Worm (Caenorhabditis elegans) whole organism, late embryonic: Measurements from ENCODE around the gene Y38H6C.16.

Experiments used
- C38D4.7 ChIP-seq: fragments of 200-800 bp; sonication (Bioruptor generic); optimal IDR thresholded peaks from 2 replicates; lab custom pipeline; 2018; ENCODE audit warnings: mild to moderate bottlenecking, missing genetic modification characterization, moderate library complexity, missing compliant biosample characterization
- ama-1 ChIP-seq: fragments of 150-350 bp; optimal IDR thresholded peaks from 2 replicates; lab custom pipeline; 2014
- ceh-14 ChIP-seq: sonication (generic microtip); optimal IDR thresholded peaks from 2 replicates; lab custom pipeline; 2016; ENCODE audit warnings: missing genotype, missing genetic modification characterization, missing compliant biosample characterization
- ceh-24 ChIP-seq: sonication (generic microtip); optimal IDR thresholded peaks from 2 replicates; lab custom pipeline; 2016; ENCODE audit warnings: mild to moderate bottlenecking, missing genetic modification characterization, missing compliant biosample characterization
- ceh-34 ChIP-seq: sonication (generic microtip); optimal IDR thresholded peaks from 2 replicates; lab custom pipeline; 2016; ENCODE audit warnings: mild to moderate bottlenecking, missing genetic modification characterization, missing compliant biosample characterization
- ceh-48 ChIP-seq: sonication (generic microtip); optimal IDR thresholded peaks from 2 replicates; lab custom pipeline; 2016; ENCODE audit warnings: missing genetic modification characterization, inconsistent platforms, missing compliant biosample characterization
- che-1 ChIP-seq: sonication (generic microtip); optimal IDR thresholded peaks from 2 replicates; lab custom pipeline; 2016; ENCODE audit warnings: mild to moderate bottlenecking, missing genetic modification characterization, missing compliant biosample characterization
- elt-2 ChIP-seq: sonication (generic microtip); optimal IDR thresholded peaks from 2 replicates; lab custom pipeline; 2016; ENCODE audit warnings: missing genetic modification reagents, missing genetic modification characterization, missing compliant biosample characterization
- fax-1 ChIP-seq: sonication (generic microtip); optimal IDR thresholded peaks from 2 replicates; lab custom pipeline; 2016; ENCODE audit warnings: missing genotype, missing genetic modification characterization, missing compliant biosample characterization
- fkh-10 ChIP-seq: fragments of 150-350 bp; optimal IDR thresholded peaks from 2 replicates; lab custom pipeline; 2014; ENCODE audit warnings: missing biosample characterization, missing genetic modification reagents, missing genetic modification characterization
- lim-6 ChIP-seq: sonication (generic microtip); optimal IDR thresholded peaks from 2 replicates; lab custom pipeline; 2016; ENCODE audit warnings: missing genetic modification characterization, missing compliant biosample characterization
- tbx-2 ChIP-seq: sonication (generic microtip); optimal IDR thresholded peaks from 2 replicates; lab custom pipeline; 2016; ENCODE audit warnings: missing genetic modification characterization, missing compliant biosample characterization
- ttx-3 ChIP-seq: sonication (generic microtip); optimal IDR thresholded peaks from 2 replicates; lab custom pipeline; 2016; ENCODE audit warnings: missing genetic modification reagents, missing genetic modification characterization, missing compliant biosample characterization
- unc-55 ChIP-seq: sonication (generic microtip); optimal IDR thresholded peaks from 2 replicates; lab custom pipeline; 2017; ENCODE audit warnings: missing biosample characterization, missing genetic modification reagents, missing genetic modification characterization

DNA sequence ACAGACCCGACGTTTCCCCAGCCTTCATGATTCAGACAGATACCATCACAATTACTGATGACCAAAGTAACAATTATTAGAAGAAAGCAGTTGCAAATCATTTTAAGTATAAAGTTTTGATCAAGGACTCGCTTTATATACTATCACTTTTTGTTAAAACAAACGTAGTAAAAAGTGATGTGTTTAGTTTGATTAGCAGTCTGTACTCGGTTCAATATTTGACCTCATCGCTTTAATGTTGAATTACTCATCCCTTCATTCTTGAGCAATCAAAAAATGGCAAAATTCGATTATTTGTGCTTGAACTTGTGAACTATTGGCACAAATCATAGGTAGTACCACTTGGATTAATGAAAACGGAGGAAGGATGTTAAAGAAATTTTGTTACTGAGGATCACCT is 19.1 kb upstream of the Y38H6C.16 start, which contains the start of gene abf-4:
- TF ChIP-seq tbx-2 = no peak
- no peak for TF ChIP-seq ceh-14 (tag; lab: Kevin White, UChicago)
- no peak for TF ChIP-seq elt-2 (tag; lab: Kevin White, UChicago)
- no peak for TF ChIP-seq fax-1
- no peak for TF ChIP-seq ceh-24 (tag; lab: Kevin White, UChicago)
- TF ChIP-seq ceh-34 (tag; lab: Kevin White, UChicago) = no peak
- no peak for TF ChIP-seq ama-1 (lab: Kevin White, UChicago)
- TF ChIP-seq C38D4.7 (GFP tag; lab: Kevin White, UChicago) = no peak
- TF ChIP-seq fkh-10 = no peak
- no peak for TF ChIP-seq lim-6 (tag; lab: Kevin White, UChicago)
- no peak for TF ChIP-seq unc-55
- TF ChIP-seq ttx-3 = no peak
- TF ChIP-seq ceh-48 (tag; lab: Kevin White, UChicago) = no peak
- no peak for TF ChIP-seq che-1
